Worm (Caenorhabditis elegans) whole organism, L3 larva: Measurements from ENCODE around the gene knl-1.

Experiments used
- ceh-82 ChIP-seq: fragments of 150-350 bp; optimal IDR thresholded peaks from 2 replicates; lab custom pipeline; 2014; ENCODE audit warnings: missing biosample characterization, missing genetic modification characterization
- ceh-9 ChIP-seq: sonication (generic microtip); optimal IDR thresholded peaks from 2 replicates; lab custom pipeline; 2018; ENCODE audit warnings: missing biosample characterization, missing genetic modification characterization
- egl-27 ChIP-seq: sonication (generic microtip); optimal IDR thresholded peaks from 4 replicates; lab custom pipeline; 2017; ENCODE audit warnings: missing biosample characterization, missing genetic modification reagents, missing genetic modification characterization
- egl-5 ChIP-seq: fragments of 150-350 bp; optimal IDR thresholded peaks from 2 replicates; lab custom pipeline; 2017; ENCODE audit warnings: missing biosample characterization, missing genetic modification reagents, missing genetic modification characterization, inconsistent platforms
- jun-1 ChIP-seq: fragments of 150-350 bp; optimal IDR thresholded peaks from 2 replicates; lab custom pipeline; 2014; ENCODE audit warnings: missing biosample characterization, missing genetic modification reagents, missing genetic modification characterization
- lin-39 ChIP-seq: fragments of 150-350 bp; optimal IDR thresholded peaks from 2 replicates; lab custom pipeline; 2018; ENCODE audit warnings: missing biosample characterization, missing genetic modification reagents, missing genetic modification characterization
- nhr-23 ChIP-seq: fragments of 150-350 bp; optimal IDR thresholded peaks from 2 replicates; lab custom pipeline; 2014; ENCODE audit warnings: missing biosample characterization, missing genetic modification reagents, missing genetic modification characterization
- nhr-237 ChIP-seq: fragments of 150-350 bp; optimal IDR thresholded peaks from 2 replicates; lab custom pipeline; 2014; ENCODE audit warnings: missing biosample characterization, missing genetic modification characterization
- nhr-67 ChIP-seq: fragments of 150-350 bp; optimal IDR thresholded peaks from 2 replicates; lab custom pipeline; 2014; ENCODE audit warnings: missing biosample characterization, missing genetic modification characterization
- sea-2 ChIP-seq: fragments of 150-350 bp; sonication (generic microtip); optimal IDR thresholded peaks from 4 replicates; lab custom pipeline; 2014; ENCODE audit warnings: missing biosample characterization, missing genetic modification reagents, missing genetic modification characterization
- skn-1 ChIP-seq: fragments of 150-350 bp; optimal IDR thresholded peaks from 2 replicates; lab custom pipeline; 2014; ENCODE audit warnings: missing biosample characterization, missing genetic modification characterization
- snpc-4 ChIP-seq: fragments of 150-350 bp; optimal IDR thresholded peaks from 2 replicates; lab custom pipeline; 2014; ENCODE audit warnings: missing biosample characterization, missing genetic modification characterization
- unc-39 ChIP-seq: sonication (generic microtip); optimal IDR thresholded peaks from 4 replicates; lab custom pipeline; 2017; ENCODE audit warnings: missing biosample characterization, missing genetic modification characterization
- unc-62 ChIP-seq: fragments of 150-350 bp; sonication (generic microtip); optimal IDR thresholded peaks from 4 replicates; lab custom pipeline; 2014; ENCODE audit warnings: missing biosample characterization, missing genetic modification reagents, missing genetic modification characterization

ce11 chrIII:8209775-8210174, 40.7 kb upstream of the knl-1 start, which contains the start of gene C30A5.10:
- no peak for TF ChIP-seq jun-1 (tag; lab: Kevin White, UChicago)
- TF ChIP-seq nhr-237: no peak
- no peak for TF ChIP-seq nhr-67 (tag; lab: Kevin White, UChicago)
- no peak for TF ChIP-seq egl-27 (tag; lab: Kevin White, UChicago)
- no peak for TF ChIP-seq skn-1
- no peak for TF ChIP-seq unc-62 (GFP tag; lab: Kevin White, UChicago)
- no peak for TF ChIP-seq ceh-82 (tag; lab: Kevin White, UChicago)
- no peak for TF ChIP-seq lin-39 (tag; lab: Kevin White, UChicago)
- TF ChIP-seq snpc-4 (tag; lab: Kevin White, UChicago): no peak
- TF ChIP-seq egl-5: no peak
- TF ChIP-seq sea-2 (GFP tag; lab: Kevin White, UChicago): no peak
- TF ChIP-seq nhr-23 (tag; lab: Kevin White, UChicago): no peak
- TF ChIP-seq ceh-9 (tag; lab: Kevin White, UChicago): no peak
- TF ChIP-seq unc-39 (tag; lab: Kevin White, UChicago): no peak
